Worm (Caenorhabditis elegans) whole organism, L2 larva: Measurements from ENCODE around the gene F52E1.3.

Experiments
- C34F6.9 ChIP-seq: fragments of 150-350 bp; optimal IDR thresholded peaks from 2 replicates; lab custom pipeline; 2014; ENCODE audit warnings: missing biosample characterization, missing genetic modification characterization
- F13H6.1 ChIP-seq: sonication (generic microtip); optimal IDR thresholded peaks from 2 replicates; lab custom pipeline; 2016; ENCODE audit warnings: missing genetic modification characterization, missing compliant biosample characterization
- Y55F3AM.14 ChIP-seq: fragments of 200-800 bp; sonication (Bioruptor generic); optimal IDR thresholded peaks from 2 replicates; lab custom pipeline; 2018; ENCODE audit warnings: mild to moderate bottlenecking, missing genetic modification characterization, missing compliant biosample characterization
- alr-1 ChIP-seq: fragments of 150-350 bp; optimal IDR thresholded peaks from 2 replicates; lab custom pipeline; 2014; ENCODE audit warnings: missing biosample characterization, missing genetic modification characterization
- blmp-1 ChIP-seq: sonication (generic microtip); optimal IDR thresholded peaks from 2 replicates; lab custom pipeline; 2017; ENCODE audit warnings: missing genetic modification characterization, mild to moderate bottlenecking, missing compliant biosample characterization, antibody characterized with exemption, moderate library complexity; ENCODE audit not compliant: insufficient read depth
- ceh-16 ChIP-seq: fragments of 150-350 bp; optimal IDR thresholded peaks from 2 replicates; lab custom pipeline; 2014; ENCODE audit warnings: missing biosample characterization, missing genetic modification characterization
- ceh-82 ChIP-seq: fragments of 150-350 bp; optimal IDR thresholded peaks from 2 replicates; lab custom pipeline; 2014; ENCODE audit warnings: missing biosample characterization, missing genetic modification characterization
- crh-2 ChIP-seq: sonication (generic microtip); optimal IDR thresholded peaks from 2 replicates; lab custom pipeline; 2017; ENCODE audit warnings: missing biosample characterization, missing genetic modification characterization
- dmd-4 ChIP-seq: sonication (generic microtip); optimal IDR thresholded peaks from 2 replicates; lab custom pipeline; 2017; ENCODE audit warnings: missing biosample characterization, missing genetic modification characterization
- egl-27 ChIP-seq: sonication (generic microtip); optimal IDR thresholded peaks from 3 replicates; lab custom pipeline; 2017; ENCODE audit warnings: missing biosample characterization, missing genetic modification reagents, missing genetic modification characterization
- fos-1 ChIP-seq: fragments of 150-350 bp; optimal IDR thresholded peaks from 2 replicates; lab custom pipeline; 2014; ENCODE audit warnings: missing biosample characterization, missing genetic modification characterization
- gmeb-1 ChIP-seq: fragments of 150-350 bp; optimal IDR thresholded peaks from 2 replicates; lab custom pipeline; 2014; ENCODE audit warnings: missing biosample characterization, missing genetic modification characterization
- lin-11 ChIP-seq: fragments of 150-350 bp; sonication (generic microtip); optimal IDR thresholded peaks from 2 replicates; lab custom pipeline; 2014; ENCODE audit warnings: missing biosample characterization, missing genetic modification characterization, inconsistent platforms, mixed read lengths
- lin-39 ChIP-seq: fragments of 150-350 bp; optimal IDR thresholded peaks from 2 replicates; lab custom pipeline; 2014; ENCODE audit warnings: missing biosample characterization, missing genetic modification reagents, missing genetic modification characterization
- lsy-2 ChIP-seq, 2 experiments: fragments of 150-350 bp in 1 of 2; sonication (generic microtip) in 1 of 2; optimal IDR thresholded peaks; 2 replicates each; lab custom pipeline; 2014 to 2017; ENCODE audit warnings: missing biosample characterization in 2 of 2, missing genetic modification characterization in 2 of 2
- mbf-1 ChIP-seq: sonication (generic microtip); optimal IDR thresholded peaks from 2 replicates; lab custom pipeline; 2017; ENCODE audit warnings: missing biosample characterization, missing genetic modification characterization
- mdl-1 ChIP-seq, 2 experiments: fragments of 150-350 bp in 1 of 2; sonication (generic microtip) in 1 of 2; optimal IDR thresholded peaks; 2 replicates each; lab custom pipeline; 2017; ENCODE audit warnings: missing biosample characterization in 2 of 2, missing genetic modification characterization in 2 of 2
- nhr-10 ChIP-seq: sonication (generic microtip); optimal IDR thresholded peaks from 2 replicates; lab custom pipeline; 2017; ENCODE audit warnings: missing biosample characterization, missing genetic modification characterization
- nhr-11 ChIP-seq: fragments of 150-350 bp; optimal IDR thresholded peaks from 2 replicates; lab custom pipeline; 2014; ENCODE audit warnings: missing biosample characterization, missing genetic modification characterization
- nhr-129 ChIP-seq: fragments of 150-350 bp; optimal IDR thresholded peaks from 2 replicates; lab custom pipeline; 2014; ENCODE audit warnings: missing biosample characterization, missing genetic modification characterization
- nhr-21 ChIP-seq: fragments of 150-350 bp; optimal IDR thresholded peaks from 2 replicates; lab custom pipeline; 2014; ENCODE audit warnings: missing biosample characterization, missing genetic modification characterization
- nhr-25 ChIP-seq: fragments of 150-350 bp; sonication (generic microtip); optimal IDR thresholded peaks from 3 replicates; lab custom pipeline; 2014; ENCODE audit warnings: missing biosample characterization, missing genetic modification characterization
- nhr-77 ChIP-seq: fragments of 150-350 bp; optimal IDR thresholded peaks from 2 replicates; lab custom pipeline; 2014; ENCODE audit warnings: missing biosample characterization, missing genetic modification characterization
- peb-1 ChIP-seq: fragments of 150-350 bp; optimal IDR thresholded peaks from 2 replicates; lab custom pipeline; 2014; ENCODE audit warnings: missing biosample characterization, missing genetic modification characterization
- skn-1 ChIP-seq: sonication (generic microtip); optimal IDR thresholded peaks from 2 replicates; lab custom pipeline; 2017; ENCODE audit warnings: missing biosample characterization, missing genetic modification characterization
- sma-3 ChIP-seq: sonication (generic microtip); optimal IDR thresholded peaks from 2 replicates; lab custom pipeline; 2016; ENCODE audit warnings: missing genetic modification reagents, missing genetic modification characterization, missing compliant biosample characterization
- sma-9 ChIP-seq, 2 experiments: fragments of 150-350 bp in 1 of 2; sonication (generic microtip) in 1 of 2; optimal IDR thresholded peaks; 2 replicates each; lab custom pipeline; 2014 to 2016; ENCODE audit warnings: missing genetic modification characterization in 2 of 2, mild to moderate bottlenecking in 1 of 2, missing biosample characterization in 1 of 2, missing compliant biosample characterization in 1 of 2, missing genetic modification reagents in 1 of 2, moderate library complexity in 1 of 2
- snpc-4 ChIP-seq: fragments of 150-350 bp; optimal IDR thresholded peaks from 2 replicates; lab custom pipeline; 2014; ENCODE audit warnings: missing biosample characterization, missing genetic modification characterization
- unc-39 ChIP-seq: fragments of 150-350 bp; optimal IDR thresholded peaks from 2 replicates; lab custom pipeline; 2014; ENCODE audit warnings: missing biosample characterization, missing genetic modification characterization
- unc-62 ChIP-seq: fragments of 150-350 bp; optimal IDR thresholded peaks from 2 replicates; lab custom pipeline; 2014; ENCODE audit warnings: missing biosample characterization, missing genetic modification reagents, missing genetic modification characterization
- zag-1 ChIP-seq: fragments of 150-350 bp; optimal IDR thresholded peaks from 2 replicates; lab custom pipeline; 2014; ENCODE audit warnings: missing biosample characterization, missing genetic modification characterization
- ztf-11 ChIP-seq: sonication (generic microtip); optimal IDR thresholded peaks from 2 replicates; lab custom pipeline; 2017; ENCODE audit warnings: missing biosample characterization, missing genetic modification characterization
- ztf-4 ChIP-seq: fragments of 150-350 bp; optimal IDR thresholded peaks from 2 replicates; lab custom pipeline; 2014; ENCODE audit warnings: missing biosample characterization, missing genetic modification characterization

F52E1.3 gene

DNA sequence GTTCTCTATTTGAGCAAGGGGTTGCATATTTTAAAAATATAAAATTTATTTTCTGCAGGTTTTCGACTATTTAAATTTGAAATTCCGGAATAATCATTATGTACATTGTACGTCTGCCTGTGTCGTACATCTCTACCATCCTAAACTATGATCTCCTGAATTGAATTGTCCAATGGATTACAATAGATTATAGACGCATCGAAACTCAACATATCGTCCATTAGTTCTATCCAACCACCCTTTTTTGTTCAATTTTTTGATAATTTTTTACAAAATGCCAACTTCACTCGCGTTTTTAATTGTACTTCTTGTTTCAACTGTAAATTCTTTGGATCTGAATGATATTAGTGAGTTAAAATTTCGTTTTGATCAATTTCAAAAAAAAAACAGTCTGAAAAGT lies 15.8 kb downstream of the F52E1.3 start, which contains the start of gene F52E1.2:
TSS of gene F52E1.2 (plus strand) at position 190 of the 400 bp plus-strand sequence.
- TF ChIP-seq alr-1 (tag; lab: Kevin White, UChicago) (no peak), nhr-21 (tag; lab: Kevin White, UChicago) (no peak), nhr-25 (tag; lab: Kevin White, UChicago) (no peak), nhr-11 (tag; lab: Kevin White, UChicago) (no peak), nhr-77 (tag; lab: Kevin White, UChicago) (no peak), mbf-1 (no peak), ztf-4 (no peak), ceh-16 (tag; lab: Kevin White, UChicago) (no peak), mdl-1 (tag; optimal IDR thresholded peaks at IDR 0.05; lab: Kevin White, UChicago) (no peak)

DNA sequence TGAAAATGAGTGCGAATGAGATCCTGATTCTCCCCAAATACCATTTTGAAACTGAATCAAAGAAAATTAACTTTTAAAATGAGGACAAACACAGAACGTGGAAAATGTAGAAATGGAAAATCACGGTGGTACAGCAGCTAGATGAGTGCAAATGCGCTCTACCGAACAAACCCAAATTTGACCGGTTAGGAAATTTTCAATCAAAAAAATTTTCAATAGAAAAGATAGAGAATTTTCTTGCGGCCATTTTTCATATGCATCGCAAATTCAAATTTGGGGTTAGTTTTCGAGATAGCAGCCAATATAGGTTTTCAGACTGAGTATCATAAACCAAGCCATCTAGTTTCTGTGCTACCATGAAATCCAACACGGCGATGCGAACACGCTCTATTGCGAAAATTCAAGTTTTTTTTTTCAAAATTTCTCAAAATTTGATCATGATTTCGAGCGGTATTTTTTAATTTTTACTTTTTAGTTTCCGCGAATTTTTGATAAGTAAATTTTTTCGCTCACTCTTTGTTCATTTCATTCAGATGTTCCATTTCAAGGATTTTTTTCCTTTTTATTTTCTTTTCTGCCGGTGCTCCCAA lies 18.9 kb downstream of the F52E1.3 start, which contains the start of gene vha-18:
TSS of gene vha-18 (minus strand) at position 51 of the 590 bp plus-strand sequence.
- TF ChIP-seq lsy-2 (tag; optimal IDR thresholded peaks at IDR 0.05; lab: Kevin White, UChicago) (no peak), nhr-21 (tag; lab: Kevin White, UChicago) (no peak), C34F6.9 (tag; lab: Kevin White, UChicago) (no peak), nhr-11 (tag; lab: Kevin White, UChicago) (no peak), dmd-4 (no peak)

DNA sequence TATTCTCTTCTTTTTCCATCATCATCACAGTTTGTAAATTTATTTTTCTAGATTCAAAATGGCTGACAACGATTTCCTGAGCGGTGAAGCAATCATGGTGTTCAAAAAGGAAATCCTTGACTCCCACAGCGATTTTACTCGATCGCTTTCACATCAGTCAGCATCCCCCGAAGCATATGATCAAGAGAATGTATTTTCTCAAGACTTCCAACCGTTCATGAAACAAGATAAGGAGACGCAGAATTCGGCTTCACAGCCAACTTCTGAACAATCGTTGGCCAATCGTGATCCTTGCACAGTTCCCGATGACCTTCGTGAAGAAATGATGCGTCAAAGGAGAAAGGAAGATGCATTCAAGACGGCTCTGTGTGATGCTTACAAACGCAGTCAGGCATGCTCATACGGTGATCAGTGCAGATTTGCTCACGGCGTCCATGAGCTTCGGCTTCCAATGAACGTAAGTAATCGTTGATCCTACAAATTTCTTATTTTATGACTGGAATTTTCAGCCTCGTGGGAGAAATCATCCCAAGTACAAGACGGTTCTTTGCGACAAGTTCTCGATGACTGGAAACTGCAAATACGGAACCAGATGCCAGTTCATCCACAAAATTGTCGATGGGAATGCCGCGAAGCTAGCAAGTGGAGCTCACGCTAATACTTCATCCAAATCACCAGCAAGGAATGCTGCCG lies 19.6 kb downstream of the F52E1.3 start, which contains the start of gene pos-1:
TSS of gene pos-1 (plus strand) at position 51 of the 693 bp plus-strand sequence.
- TF ChIP-seq blmp-1 (tag; lab: Kevin White, UChicago) = no peak
- TF ChIP-seq skn-1 = no peak
- TF ChIP-seq nhr-77 (tag; lab: Kevin White, UChicago) = no peak
- no peak for TF ChIP-seq F13H6.1 (tag; lab: Kevin White, UChicago)
- no peak for TF ChIP-seq ztf-4
- TF ChIP-seq sma-9 (GFP tag; optimal IDR thresholded peaks at IDR 0.05; lab: Kevin White, UChicago) = no peak
- TF ChIP-seq sma-9 (tag; optimal IDR thresholded peaks at IDR 0.05; lab: Kevin White, UChicago) = no peak
- no peak for TF ChIP-seq snpc-4 (tag; lab: Kevin White, UChicago)
- TF ChIP-seq Y55F3AM.14 = no peak
- TF ChIP-seq ztf-11 (tag; lab: Kevin White, UChicago) = no peak
- TF ChIP-seq lin-11 (tag; lab: Kevin White, UChicago) = no peak
- TF ChIP-seq unc-39 (tag; lab: Kevin White, UChicago) = no peak
- TF ChIP-seq egl-27 = no peak
- no peak for TF ChIP-seq mbf-1
- TF ChIP-seq nhr-129 (tag; lab: Kevin White, UChicago) = no peak
- TF ChIP-seq lin-39 (tag; lab: Kevin White, UChicago) = no peak
- TF ChIP-seq crh-2 (tag; lab: Kevin White, UChicago) = no peak
- TF ChIP-seq, all 48 proteins: peak for 0

DNA sequence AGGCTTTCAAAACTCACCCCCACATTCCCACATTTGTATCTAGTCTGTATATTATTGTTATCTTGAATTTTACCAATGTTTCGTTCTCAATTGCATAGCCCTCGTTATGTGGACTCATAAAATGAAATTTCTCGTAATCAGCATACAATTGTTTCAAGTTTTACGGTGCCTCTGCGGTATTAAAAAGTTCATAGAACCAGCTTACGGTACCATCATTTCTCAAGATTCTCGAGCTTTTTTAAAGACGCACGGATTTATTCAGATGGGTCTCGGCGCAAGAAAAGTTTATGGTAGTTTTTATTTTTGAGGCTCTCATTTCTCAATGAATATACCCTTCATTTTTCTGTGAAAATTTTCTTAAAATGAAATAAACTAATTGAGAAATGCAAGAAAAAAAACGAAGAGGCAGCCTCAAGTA lies 20.5 kb downstream of the F52E1.3 start:
- no peak for TF ChIP-seq sma-9 (GFP tag; optimal IDR thresholded peaks at IDR 0.05; lab: Kevin White, UChicago)
- no peak for TF ChIP-seq sma-9 (tag; optimal IDR thresholded peaks at IDR 0.05; lab: Kevin White, UChicago)
- TF ChIP-seq mbf-1 = no peak
- TF ChIP-seq blmp-1 (tag; lab: Kevin White, UChicago) = no peak
- no peak for TF ChIP-seq snpc-4 (tag; lab: Kevin White, UChicago)
- no peak for TF ChIP-seq unc-62 (GFP tag; lab: Kevin White, UChicago)
- TF ChIP-seq nhr-10 (tag; lab: Kevin White, UChicago) = no peak
- TF ChIP-seq gmeb-1 = no peak
- no peak for TF ChIP-seq zag-1 (tag; lab: Kevin White, UChicago)
- TF ChIP-seq ceh-82 (tag; lab: Kevin White, UChicago) = no peak
- TF ChIP-seq sma-3 (GFP tag; lab: Kevin White, UChicago) = no peak

DNA sequence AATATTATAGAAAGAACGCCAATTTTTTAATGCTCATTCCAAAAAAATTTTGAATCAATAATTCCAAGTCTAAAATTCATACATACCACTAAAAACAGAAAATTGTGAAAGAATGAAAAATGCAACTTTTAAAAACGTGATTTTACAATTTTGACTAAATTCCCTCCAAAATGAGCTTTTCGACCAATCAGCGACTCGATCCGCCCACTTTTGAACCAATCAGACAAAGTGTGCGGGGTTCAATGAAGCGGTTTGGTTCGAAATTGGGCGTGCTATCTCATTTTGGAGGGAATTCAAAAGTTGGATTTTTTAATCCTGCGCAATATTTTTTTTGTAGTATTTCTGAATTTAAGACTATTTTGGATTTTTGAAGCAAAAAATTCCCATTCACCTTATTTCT lies 22.7 kb downstream of the F52E1.3 start:
- no peak for TF ChIP-seq snpc-4 (tag; lab: Kevin White, UChicago)
- no peak for TF ChIP-seq nhr-10 (tag; lab: Kevin White, UChicago)
- no peak for TF ChIP-seq peb-1 (tag; lab: Kevin White, UChicago)
- no peak for TF ChIP-seq fos-1 (tag; lab: Kevin White, UChicago)
- no peak for TF ChIP-seq gmeb-1
- TF ChIP-seq, all 48 proteins: peak for 0
